Fruit fly (Drosophila melanogaster) whole organism, embryonic: Measurements from ENCODE around the gene Gcat.

Experiments used
- Adf1 ChIP-seq: fragments of 200-800 bp; sonication (Bioruptor generic); IDR thresholded peaks from 2 replicates; pipeline ENCODE4 v1.3.6; 2022; ENCODE audit warnings: missing biosample characterization, missing genetic modification characterization
- Bteb2 ChIP-seq: fragments of 200-800 bp; sonication (Bioruptor generic); optimal IDR thresholded peaks from 2 replicates; lab custom pipeline; 2016; ENCODE audit warnings: missing biosample characterization, missing genetic modification characterization
- C15 ChIP-seq: fragments of 200-800 bp; sonication (Bioruptor generic); IDR thresholded peaks from 3 replicates; pipeline ENCODE4 v1.3.6; 2022; ENCODE audit warnings: missing biosample characterization, missing genetic modification characterization
- CG11085 ChIP-seq: fragments of 200-800 bp; sonication (Bioruptor generic); IDR thresholded peaks from 2 replicates; pipeline ENCODE4 v1.3.6; 2022; ENCODE audit warnings: missing biosample characterization, missing genetic modification characterization
- CG12299 ChIP-seq: fragments of 200-800 bp; sonication (Bioruptor generic); optimal IDR thresholded peaks from 2 replicates; lab custom pipeline; 2018; ENCODE audit warnings: missing biosample characterization, mild to moderate bottlenecking, missing genetic modification characterization
- CG12391 ChIP-seq: fragments of 200-800 bp; sonication (Bioruptor generic); optimal IDR thresholded peaks from 3 replicates; lab custom pipeline; 2018; ENCODE audit warnings: missing biosample characterization, mild to moderate bottlenecking, missing genetic modification characterization, moderate library complexity
- CG13123 ChIP-seq: fragments of 200-800 bp; sonication (Bioruptor generic); optimal IDR thresholded peaks from 2 replicates; lab custom pipeline; 2016; ENCODE audit warnings: missing biosample characterization, missing genetic modification characterization
- CG15269 ChIP-seq: fragments of 200-800 bp; sonication (Bioruptor generic); optimal IDR thresholded peaks from 2 replicates; lab custom pipeline; 2018; ENCODE audit warnings: missing biosample characterization, mild to moderate bottlenecking, missing genetic modification characterization, moderate library complexity
- CG15514 ChIP-seq: fragments of 200-800 bp; sonication (Bioruptor generic); optimal IDR thresholded peaks from 3 replicates; lab custom pipeline; 2017; ENCODE audit warnings: missing biosample characterization, missing genetic modification characterization, mild to moderate bottlenecking, moderate library complexity, missing genetic modification reagents
- CG16815 ChIP-seq: fragments of 200-800 bp; sonication (Bioruptor generic); optimal IDR thresholded peaks from 3 replicates; lab custom pipeline; 2017; ENCODE audit warnings: missing biosample characterization, mild to moderate bottlenecking, missing genetic modification characterization
- CG17361 ChIP-seq: fragments of 200-800 bp; sonication (Bioruptor generic); IDR thresholded peaks from 3 replicates; pipeline ENCODE4 v1.3.6; 2022; ENCODE audit warnings: missing biosample characterization, missing genetic modification characterization
- CG18011 ChIP-seq: fragments of 200-800 bp; sonication (Bioruptor generic); optimal IDR thresholded peaks from 2 replicates; lab custom pipeline; 2017; ENCODE audit warnings: missing biosample characterization, missing genetic modification characterization, mild to moderate bottlenecking, moderate library complexity, missing genotype
- CG34224 ChIP-seq: fragments of 200-800 bp; sonication (Bioruptor generic); IDR thresholded peaks from 3 replicates; pipeline ENCODE4 v1.3.6; 2022; ENCODE audit warnings: missing biosample characterization, missing genetic modification characterization; ENCODE audit not compliant: partially characterized antibody
- CG3726 ChIP-seq: fragments of 200-800 bp; sonication (Bioruptor generic); IDR thresholded peaks from 3 replicates; pipeline ENCODE4, ENCODE4 v1.3.6; 2022; ENCODE audit warnings: missing biosample characterization, missing genetic modification characterization
- CG4328 ChIP-seq: fragments of 200-800 bp; sonication (Bioruptor generic); optimal IDR thresholded peaks from 3 replicates; lab custom pipeline; 2017; ENCODE audit warnings: missing biosample characterization, missing genetic modification reagents, missing genetic modification characterization
- CG4707 ChIP-seq: fragments of 200-800 bp; sonication (Bioruptor generic); optimal IDR thresholded peaks from 2 replicates; lab custom pipeline; 2018; ENCODE audit warnings: missing biosample characterization, mild to moderate bottlenecking, missing genetic modification characterization, moderate library complexity
- CG4730 ChIP-seq: fragments of 200-800 bp; sonication (Bioruptor generic); IDR thresholded peaks from 2 replicates; pipeline ENCODE4 v1.3.6; 2022; ENCODE audit warnings: missing biosample characterization, missing genetic modification characterization
- CG6175 ChIP-seq: fragments of 200-800 bp; sonication (Bioruptor generic); IDR thresholded peaks from 3 replicates; pipeline ENCODE4 v1.3.6; 2022; ENCODE audit warnings: missing biosample characterization, missing genetic modification characterization
- CG6254 ChIP-seq: fragments of 200-800 bp; sonication (Bioruptor generic); optimal IDR thresholded peaks from 3 replicates; lab custom pipeline; 2017; ENCODE audit warnings: mild to moderate bottlenecking, missing biosample characterization, missing genetic modification reagents, missing genetic modification characterization
- CG6683 ChIP-seq: fragments of 200-800 bp; sonication (Bioruptor generic); optimal IDR thresholded peaks from 2 replicates; lab custom pipeline; 2017; ENCODE audit warnings: missing biosample characterization, mild to moderate bottlenecking, missing genetic modification characterization, missing genetic modification reagents
- CG6765 ChIP-seq: fragments of 200-800 bp; sonication (Bioruptor generic); optimal IDR thresholded peaks from 3 replicates; lab custom pipeline; 2017; ENCODE audit warnings: missing biosample characterization, mild to moderate bottlenecking, missing genetic modification characterization
- CG7271 ChIP-seq: fragments of 200-800 bp; sonication (Bioruptor generic); optimal IDR thresholded peaks from 2 replicates; lab custom pipeline; 2018; ENCODE audit warnings: missing biosample characterization, mild to moderate bottlenecking, missing genetic modification characterization, moderate library complexity
- Camta ChIP-seq: fragments of 200-800 bp; sonication (Bioruptor generic); optimal IDR thresholded peaks from 2 replicates; lab custom pipeline; 2016; ENCODE audit warnings: missing biosample characterization, missing genetic modification characterization
- D19B ChIP-seq: fragments of 200-800 bp; sonication (Bioruptor generic); optimal IDR thresholded peaks from 2 replicates; lab custom pipeline; 2017; ENCODE audit warnings: missing biosample characterization, mild to moderate bottlenecking, missing genetic modification characterization
- Doc3 ChIP-seq: fragments of 200-800 bp; sonication (Bioruptor generic); IDR thresholded peaks from 3 replicates; pipeline ENCODE4 v1.3.6; 2022; ENCODE audit warnings: missing biosample characterization, missing genetic modification characterization; ENCODE audit not compliant: partially characterized antibody
- HmgD ChIP-seq: fragments of 200-800 bp; sonication (Bioruptor generic); optimal IDR thresholded peaks from 3 replicates; lab custom pipeline; 2016; ENCODE audit warnings: missing biosample characterization, missing genetic modification characterization
- Myb ChIP-seq: fragments of 200-800 bp; sonication (Bioruptor generic); optimal IDR thresholded peaks from 2 replicates; lab custom pipeline; 2016; ENCODE audit warnings: missing biosample characterization, missing genetic modification characterization
- NK7.1 ChIP-seq: fragments of 200-800 bp; sonication (Bioruptor generic); optimal IDR thresholded peaks from 3 replicates; lab custom pipeline; 2016; ENCODE audit warnings: missing biosample characterization, missing genetic modification characterization
- Sox102F ChIP-seq: fragments of 200-800 bp; sonication (Bioruptor generic); optimal IDR thresholded peaks from 2 replicates; lab custom pipeline; 2018; ENCODE audit warnings: missing biosample characterization, mild to moderate bottlenecking, missing genetic modification characterization, moderate library complexity
- Stat92E ChIP-seq, 3 experiments: fragments of >200 bp in 2 of 3; fragments of 200-800 bp in 1 of 3; sonication (Bioruptor generic) in 1 of 3; optimal IDR thresholded peaks; 2 replicates each; lab custom pipeline; 2017 to 2019; ENCODE audit warnings: missing biosample characterization in 3 of 3, missing genetic modification characterization in 3 of 3, mild to moderate bottlenecking in 1 of 3, moderate library complexity in 1 of 3
- cas ChIP-seq: fragments of 200-800 bp; sonication (Bioruptor generic); IDR thresholded peaks from 2 replicates; pipeline ENCODE4 v1.3.6; 2022; ENCODE audit warnings: missing biosample characterization, missing genetic modification characterization
- chinmo ChIP-seq: fragments of 200-800 bp; sonication (Bioruptor generic); IDR thresholded peaks from 4 replicates; pipeline ENCODE4 v1.3.6; 2022; ENCODE audit warnings: missing biosample characterization, missing genetic modification characterization; ENCODE audit not compliant: partially characterized antibody
- dati ChIP-seq: fragments of 200-800 bp; sonication (Bioruptor generic); IDR thresholded peaks from 2 replicates; pipeline ENCODE4 v1.3.6; 2022; ENCODE audit warnings: missing biosample characterization, missing genetic modification characterization
- dimm ChIP-seq: fragments of 200-800 bp; sonication (Bioruptor generic); IDR thresholded peaks from 2 replicates; pipeline ENCODE4 v1.3.6; 2022; ENCODE audit warnings: missing biosample characterization, missing genetic modification characterization
- disco-r ChIP-seq: fragments of 200-800 bp; sonication (Bioruptor generic); optimal IDR thresholded peaks from 2 replicates; lab custom pipeline; 2016; ENCODE audit warnings: missing biosample characterization, missing genetic modification characterization
- fd102C ChIP-seq: fragments of 200-800 bp; sonication (Bioruptor generic); optimal IDR thresholded peaks from 2 replicates; lab custom pipeline; 2018; ENCODE audit warnings: missing biosample characterization, mild to moderate bottlenecking, missing genetic modification characterization, moderate library complexity
- grau ChIP-seq: fragments of 200-800 bp; optimal IDR thresholded peaks from 3 replicates; lab custom pipeline; 2019; ENCODE audit warnings: missing biosample characterization, mild to moderate bottlenecking, missing genetic modification characterization, moderate library complexity
- gsb-n ChIP-seq: fragments of 200-800 bp; sonication (Bioruptor generic); optimal IDR thresholded peaks from 3 replicates; lab custom pipeline; 2018; ENCODE audit warnings: missing biosample characterization, mild to moderate bottlenecking, missing genetic modification characterization
- insv ChIP-seq, 2 experiments: fragments of 200-800 bp; sonication (Bioruptor generic); optimal IDR thresholded peaks; 3 replicates each; lab custom pipeline; 2016 to 2018; ENCODE audit warnings: missing biosample characterization in 2 of 2, missing genetic modification characterization in 2 of 2
- luna ChIP-seq: fragments of 200-800 bp; sonication (Bioruptor generic); optimal IDR thresholded peaks from 2 replicates; lab custom pipeline; 2016; ENCODE audit warnings: missing biosample characterization, missing genetic modification characterization
- onecut ChIP-seq: fragments of 200-800 bp; sonication (Bioruptor generic); IDR thresholded peaks from 2 replicates; pipeline ENCODE4 v1.3.6; 2022; ENCODE audit warnings: missing biosample characterization, missing genetic modification characterization
- pnt ChIP-seq: fragments of 200-800 bp; sonication (Bioruptor generic); optimal IDR thresholded peaks from 3 replicates; lab custom pipeline; 2016; ENCODE audit warnings: missing biosample characterization, missing genetic modification characterization
- sc ChIP-seq, 3 experiments: fragments of >200 bp in 2 of 3; fragments of 200-800 bp in 1 of 3; sonication (Bioruptor generic) in 1 of 3; optimal IDR thresholded peaks; 2 replicates in 2 of 3; 3 replicates in 1 of 3; lab custom pipeline; 2017; ENCODE audit warnings: mild to moderate bottlenecking in 1 of 3, missing biosample characterization in 1 of 3, missing genetic modification characterization in 1 of 3, missing genetic modification reagents in 1 of 3
- sd ChIP-seq: fragments of 200-800 bp; sonication (Bioruptor generic); optimal IDR thresholded peaks from 3 replicates; lab custom pipeline; 2018; ENCODE audit warnings: missing biosample characterization, mild to moderate bottlenecking, missing genetic modification characterization, moderate library complexity
- slbo ChIP-seq: fragments of 200-800 bp; sonication (Bioruptor generic); IDR thresholded peaks from 2 replicates; pipeline ENCODE4 v1.3.6; 2022; ENCODE audit warnings: missing biosample characterization, missing genetic modification characterization
- tap ChIP-seq: fragments of 200-800 bp; optimal IDR thresholded peaks from 3 replicates; lab custom pipeline; 2019; ENCODE audit warnings: missing biosample characterization, mild to moderate bottlenecking, missing genetic modification characterization, moderate library complexity
- toy ChIP-seq: fragments of 200-800 bp; sonication (Bioruptor generic); IDR thresholded peaks from 2 replicates; pipeline ENCODE4 v1.3.6; 2022; ENCODE audit warnings: missing biosample characterization, missing genetic modification characterization
- unc-4 ChIP-seq: fragments of 200-800 bp; sonication (Bioruptor generic); IDR thresholded peaks from 2 replicates; pipeline ENCODE4 v1.3.6; 2022; ENCODE audit warnings: missing biosample characterization, missing genetic modification characterization; ENCODE audit not compliant: partially characterized antibody

Gene Gcat

dm6 chr3L:11819639-11820456, 19.2 kb upstream of the Gcat start (continued):
- TF ChIP-seq CG7271 (tag; lab: Kevin White, UChicago) (no peak), sc (optimal IDR thresholded peaks at IDR 0.05; lab: Kevin White, UChicago) (no peak), sc (GFP tag; optimal IDR thresholded peaks at IDR 0.05; lab: Kevin White, UChicago) (no peak), NK7.1 (no peak), CG18011 (GFP tag; lab: Kevin White, UChicago) (no peak), CG15269 (tag; lab: Kevin White, UChicago) (no peak), CG12299 (tag; lab: Kevin White, UChicago) (no peak), D19B (GFP tag; lab: Kevin White, UChicago) (no peak), chinmo (GFP tag; lab: Robert Waterston, UW) (peak; percentile 84; the same call in 3 of the 4 replicates), CG12391 (tag; lab: Kevin White, UChicago) (peak; percentile 51), Stat92E (GFP tag; optimal IDR thresholded peaks at IDR 0.05; lab: Kevin White, UChicago) (peak in 1 of 3 experiments; percentile 36), C15 (no peak), grau (tag; lab: Kevin White, UChicago) (peak; percentile 53), HmgD (GFP tag; lab: Kevin White, UChicago) (no peak), Adf1 (no peak), gsb-n (no peak), Bteb2 (GFP tag; lab: Kevin White, UChicago) (peak; percentile 27), dimm (GFP tag; lab: Robert Waterston, UW) (no peak), cas (GFP tag; lab: Robert Waterston, UW) (no peak), unc-4 (GFP tag; lab: Robert Waterston, UW) (peak; percentile 23; the same call in 1 of the 2 replicates), onecut (peak; percentile 52), slbo (GFP tag; lab: Robert Waterston, UW) (peak; percentile 75), CG6254 (GFP tag; lab: Kevin White, UChicago) (no peak), disco-r (no peak), tap (tag; lab: Kevin White, UChicago) (no peak), CG13123 (GFP tag; lab: Kevin White, UChicago) (peak; percentile 1), CG4328 (GFP tag; lab: Kevin White, UChicago) (no peak), fd102C (GFP tag; lab: Kevin White, UChicago) (no peak), CG4730 (GFP tag; lab: Robert Waterston, UW) (no peak), luna (GFP tag; lab: Kevin White, UChicago) (no peak), insv (GFP tag; optimal IDR thresholded peaks at IDR 0.05; lab: Kevin White, UChicago) (no peak), CG34224 (GFP tag; lab: Robert Waterston, UW) (no peak), sd (tag; lab: Kevin White, UChicago) (no peak), Sox102F (GFP tag; lab: Kevin White, UChicago) (no peak), pnt (GFP tag; lab: Kevin White, UChicago) (no peak), CG6175 (GFP tag; lab: Robert Waterston, UW) (no peak), CG3726 (peak; percentile 8; the same call in 1 of the 3 replicates), toy (GFP tag; lab: Robert Waterston, UW) (no peak), Myb (GFP tag; lab: Kevin White, UChicago) (no peak), Camta (GFP tag; lab: Kevin White, UChicago) (peak; percentile 24), CG15514 (GFP tag; lab: Kevin White, UChicago) (no peak), CG6765 (GFP tag; lab: Kevin White, UChicago) (peak; percentile 4), CG17361 (GFP tag; lab: Robert Waterston, UW) (no peak), CG11085 (no peak), CG6683 (GFP tag; lab: Kevin White, UChicago) (no peak), dati (no peak), CG4707 (GFP tag; lab: Kevin White, UChicago) (no peak), CG16815 (no peak), Doc3 (GFP tag; lab: Robert Waterston, UW) (no peak)
